Worm (Caenorhabditis elegans) whole organism, L3 larva: ENCODE measurements around the gene ugt-35.

Experiments used
- R02D3.7 ChIP-seq: fragments of 150-350 bp; optimal IDR thresholded peaks from 2 replicates; lab custom pipeline; 2014; ENCODE audit warnings: missing biosample characterization, missing genetic modification characterization
- ama-1 ChIP-seq: fragments of 150-350 bp; optimal IDR thresholded peaks from 2 replicates; lab custom pipeline; 2018
- ceh-28 ChIP-seq: fragments of 150-350 bp; optimal IDR thresholded peaks from 2 replicates; lab custom pipeline; 2014; ENCODE audit warnings: missing biosample characterization, missing genetic modification reagents, missing genetic modification characterization
- ceh-82 ChIP-seq: fragments of 150-350 bp; optimal IDR thresholded peaks from 2 replicates; lab custom pipeline; 2014; ENCODE audit warnings: missing biosample characterization, missing genetic modification characterization
- ceh-9 ChIP-seq: sonication (generic microtip); optimal IDR thresholded peaks from 2 replicates; lab custom pipeline; 2018; ENCODE audit warnings: missing biosample characterization, missing genetic modification characterization
- daf-12 ChIP-seq: fragments of 150-350 bp; optimal IDR thresholded peaks from 2 replicates; lab custom pipeline; 2014; ENCODE audit warnings: missing biosample characterization, missing genetic modification reagents, missing genetic modification characterization
- egl-5 ChIP-seq: fragments of 150-350 bp; optimal IDR thresholded peaks from 2 replicates; lab custom pipeline; 2017; ENCODE audit warnings: missing biosample characterization, missing genetic modification reagents, missing genetic modification characterization, inconsistent platforms
- elt-1 ChIP-seq: fragments of 150-350 bp; optimal IDR thresholded peaks from 2 replicates; lab custom pipeline; 2014; ENCODE audit warnings: missing biosample characterization, missing genetic modification characterization
- elt-3 ChIP-seq, 3 experiments: fragments of 150-350 bp in 1 of 3; sonication (generic microtip) in 2 of 3; optimal IDR thresholded peaks; 2 replicates in 2 of 3; 4 replicates in 1 of 3; lab custom pipeline; 2014 to 2017; ENCODE audit warnings: missing biosample characterization in 3 of 3, missing genetic modification characterization in 3 of 3
- fkh-10 ChIP-seq: sonication (generic microtip); optimal IDR thresholded peaks from 2 replicates; lab custom pipeline; 2017; ENCODE audit warnings: missing biosample characterization, missing genetic modification reagents, missing genetic modification characterization
- fkh-2 ChIP-seq: fragments of 150-350 bp; optimal IDR thresholded peaks from 2 replicates; lab custom pipeline; 2014; ENCODE audit warnings: missing biosample characterization, missing genetic modification reagents, missing genetic modification characterization
- fos-1 ChIP-seq: fragments of 150-350 bp; optimal IDR thresholded peaks from 2 replicates; lab custom pipeline; 2014; ENCODE audit warnings: missing biosample characterization, missing genetic modification characterization
- hmg-11 ChIP-seq: sonication (generic microtip); optimal IDR thresholded peaks from 2 replicates; lab custom pipeline; 2016; ENCODE audit warnings: missing genetic modification characterization, missing compliant biosample characterization
- lin-15B ChIP-seq: fragments of 150-350 bp; optimal IDR thresholded peaks from 2 replicates; lab custom pipeline; 2014; ENCODE audit warnings: missing biosample characterization, missing genetic modification characterization
- lin-39 ChIP-seq: fragments of 150-350 bp; optimal IDR thresholded peaks from 2 replicates; lab custom pipeline; 2018; ENCODE audit warnings: missing biosample characterization, missing genetic modification reagents, missing genetic modification characterization
- lsy-12 ChIP-seq: sonication (generic microtip); optimal IDR thresholded peaks from 2 replicates; lab custom pipeline; 2016; ENCODE audit warnings: mild to moderate bottlenecking, missing genetic modification characterization, missing compliant biosample characterization
- mdl-1 ChIP-seq: fragments of 150-350 bp; optimal IDR thresholded peaks from 2 replicates; lab custom pipeline; 2014; ENCODE audit warnings: missing biosample characterization, missing genetic modification characterization
- nfya-1 ChIP-seq: sonication (generic microtip); optimal IDR thresholded peaks from 2 replicates; lab custom pipeline; 2017; ENCODE audit warnings: missing genetic modification characterization, mild to moderate bottlenecking, missing compliant biosample characterization, antibody characterized with exemption, moderate library complexity; ENCODE audit not compliant: insufficient read depth
- nhr-11 ChIP-seq: fragments of 150-350 bp; optimal IDR thresholded peaks from 2 replicates; lab custom pipeline; 2014; ENCODE audit warnings: missing biosample characterization, missing genetic modification characterization
- nhr-23 ChIP-seq: fragments of 150-350 bp; optimal IDR thresholded peaks from 2 replicates; lab custom pipeline; 2014; ENCODE audit warnings: missing biosample characterization, missing genetic modification reagents, missing genetic modification characterization
- nhr-237 ChIP-seq: fragments of 150-350 bp; optimal IDR thresholded peaks from 2 replicates; lab custom pipeline; 2014; ENCODE audit warnings: missing biosample characterization, missing genetic modification characterization
- nhr-28 ChIP-seq: fragments of 150-350 bp; optimal IDR thresholded peaks from 2 replicates; lab custom pipeline; 2014; ENCODE audit warnings: missing biosample characterization, missing genetic modification characterization
- nhr-43 ChIP-seq: sonication (generic microtip); optimal IDR thresholded peaks from 2 replicates; lab custom pipeline; 2016; ENCODE audit warnings: mild to moderate bottlenecking, missing genetic modification characterization, missing compliant biosample characterization; ENCODE audit not compliant: poor library complexity, severe bottlenecking
- nhr-67 ChIP-seq: fragments of 150-350 bp; optimal IDR thresholded peaks from 2 replicates; lab custom pipeline; 2014; ENCODE audit warnings: missing biosample characterization, missing genetic modification characterization
- nhr-76 ChIP-seq: fragments of 150-350 bp; sonication (generic microtip); optimal IDR thresholded peaks from 5 replicates; lab custom pipeline; 2014; ENCODE audit warnings: missing biosample characterization, missing genetic modification characterization
- pha-4 ChIP-seq: fragments of 150-350 bp; optimal IDR thresholded peaks from 2 replicates; lab custom pipeline; 2014; ENCODE audit warnings: missing biosample characterization, missing genetic modification reagents, missing genetic modification characterization
- pqm-1 ChIP-seq: fragments of 150-350 bp; optimal IDR thresholded peaks from 2 replicates; lab custom pipeline; 2017; ENCODE audit warnings: missing biosample characterization, missing genetic modification characterization, inconsistent platforms
- skn-1 ChIP-seq: fragments of 150-350 bp; optimal IDR thresholded peaks from 2 replicates; lab custom pipeline; 2014; ENCODE audit warnings: missing biosample characterization, missing genetic modification characterization
- snpc-4 ChIP-seq: fragments of 150-350 bp; optimal IDR thresholded peaks from 2 replicates; lab custom pipeline; 2014; ENCODE audit warnings: missing biosample characterization, missing genetic modification characterization
- tbx-2 ChIP-seq: sonication (generic microtip); optimal IDR thresholded peaks from 2 replicates; lab custom pipeline; 2016; ENCODE audit warnings: mild to moderate bottlenecking, missing genetic modification characterization, missing compliant biosample characterization
- unc-39 ChIP-seq: sonication (generic microtip); optimal IDR thresholded peaks from 4 replicates; lab custom pipeline; 2017; ENCODE audit warnings: missing biosample characterization, missing genetic modification characterization
- unc-62 ChIP-seq: fragments of 150-350 bp; sonication (generic microtip); optimal IDR thresholded peaks from 4 replicates; lab custom pipeline; 2014; ENCODE audit warnings: missing biosample characterization, missing genetic modification reagents, missing genetic modification characterization
- zag-1 ChIP-seq: fragments of 150-350 bp; optimal IDR thresholded peaks from 2 replicates; lab custom pipeline; 2014; ENCODE audit warnings: missing biosample characterization, missing genetic modification characterization
- ztf-11 ChIP-seq: fragments of 150-350 bp; optimal IDR thresholded peaks from 2 replicates; lab custom pipeline; 2014; ENCODE audit warnings: missing biosample characterization, missing genetic modification characterization

Gene ugt-35

ce11 chrV:10679990-10680602 is 26.0 kb upstream of the ugt-35 start:
- no peak for TF ChIP-seq lin-15B
- peak; percentile 18 for TF ChIP-seq nfya-1

- TF ChIP-seq nhr-23 (tag; lab: Kevin White, UChicago) (peak; percentile 59), nhr-237 (tag; lab: Kevin White, UChicago) (no peak)
These were observed 25.0 kb upstream of the ugt-35 start for ce11 chrV:10679080-10679479.

- TF ChIP-seq egl-5 (peak; percentile 51), lin-15B (peak; percentile 12), nfya-1 (peak; percentile 63), lin-39 (tag; lab: Kevin White, UChicago) (peak; percentile 5), hmg-11 (peak; percentile 60), snpc-4 (peak; percentile 19), nhr-28 (tag; lab: Kevin White, UChicago) (no peak), nhr-11 (no peak), lsy-12 (tag; lab: Kevin White, UChicago) (no peak), fkh-10 (GFP tag; lab: Kevin White, UChicago) (peak; percentile 61), ama-1 (lab: Kevin White, UChicago) (peak; percentile 24)
These were observed 23.4 kb upstream of the ugt-35 start for ce11 chrV:10677459-10677858.

ce11 chrV:10675978-10676377 is 21.9 kb upstream of the ugt-35 start:
- TF ChIP-seq ceh-82 (tag; lab: Kevin White, UChicago) (no peak), mdl-1 (tag; lab: Kevin White, UChicago) (no peak), fkh-10 (GFP tag; lab: Kevin White, UChicago) (no peak), nhr-67 (tag; lab: Kevin White, UChicago) (no peak)

ce11 chrV:10672601-10673000 is 18.5 kb upstream of the ugt-35 start:
- TF ChIP-seq nhr-76 (no peak), pha-4 (tag; lab: Kevin White, UChicago) (peak; percentile 1)

- TF ChIP-seq nhr-23 (tag; lab: Kevin White, UChicago) (no peak), elt-1 (tag; lab: Kevin White, UChicago) (no peak), zag-1 (tag; lab: Kevin White, UChicago) (no peak), nhr-43 (tag; lab: Kevin White, UChicago) (no peak), pha-4 (tag; lab: Kevin White, UChicago) (no peak), ztf-11 (tag; lab: Kevin White, UChicago) (no peak)
These were observed 17.6 kb upstream of the ugt-35 start, which contains the start of gene ceh-22 for ce11 chrV:10671618-10672017. ceh-22 (plus strand) TSS chrV:10671918.

- TF ChIP-seq nhr-23 (tag; lab: Kevin White, UChicago) (no peak), pha-4 (tag; lab: Kevin White, UChicago) (peak; percentile 27)
These were observed 16.8 kb upstream of the ugt-35 start for ce11 chrV:10670817-10671216.

- TF ChIP-seq snpc-4 (no peak), pha-4 (tag; lab: Kevin White, UChicago) (no peak), mdl-1 (tag; lab: Kevin White, UChicago) (no peak), skn-1 (tag; lab: Kevin White, UChicago) (no peak)
These were observed 13.2 kb upstream of the ugt-35 start, which contains the start of gene twk-12 for ce11 chrV:10667284-10667683. twk-12 (plus strand) TSS chrV:10667584.

ce11 chrV:10664271-10664670 is 10.2 kb upstream of the ugt-35 start:
- TF ChIP-seq nhr-237 (tag; lab: Kevin White, UChicago) (no peak), fos-1 (tag; lab: Kevin White, UChicago) (no peak), nhr-11 (no peak), egl-5 (no peak), unc-62 (no peak), R02D3.7 (no peak), tbx-2 (no peak), snpc-4 (no peak), fkh-2 (no peak), skn-1 (tag; lab: Kevin White, UChicago) (no peak), nhr-76 (no peak), daf-12 (tag; lab: Kevin White, UChicago) (no peak), elt-3 (tag; optimal IDR thresholded peaks at IDR 0.05; lab: Kevin White, UChicago) (no peak), ceh-28 (tag; lab: Kevin White, UChicago) (no peak), pqm-1 (tag; lab: Kevin White, UChicago) (no peak), unc-39 (tag; lab: Kevin White, UChicago) (no peak), ceh-9 (no peak)
